Worm (Caenorhabditis elegans): Measurements from ENCODE around the gene bus-8A.

bus-8A gene

ce11 chrX:5524260-5524659 is 31.5 kb downstream of the bus-8A start:
- TF ChIP-seq tbx-2 (tag; optimal IDR thresholded peaks at IDR 0.05) (no peak), nhr-77 (tag; optimal IDR thresholded peaks at IDR 0.05) (no peak), elt-2 (tag; optimal IDR thresholded peaks at IDR 0.05) (peak; percentile 53), pqm-1 (tag; optimal IDR thresholded peaks at IDR 0.05) (peak; percentile 17), pag-3 (tag; optimal IDR thresholded peaks at IDR 0.05; ENCODE audit: borderline replicate concordance, insufficient read depth) (no peak), vab-15 (tag; optimal IDR thresholded peaks at IDR 0.05) (no peak), mep-1 (tag; optimal IDR thresholded peaks at IDR 0.05) (no peak), nhr-85 (tag) (no peak), ztf-4 (tag; optimal IDR thresholded peaks at IDR 0.05) (no peak), unc-30 (tag; optimal IDR thresholded peaks at IDR 0.05) (no peak), mdl-1 (tag; optimal IDR thresholded peaks at IDR 0.05) (no peak), fkh-10 (GFP tag; optimal IDR thresholded peaks at IDR 0.05) (no peak), ceh-82 (tag; optimal IDR thresholded peaks at IDR 0.05) (no peak), nhr-47 (tag; optimal IDR thresholded peaks at IDR 0.05) (no peak), unc-98 (GFP tag; IDR thresholded peaks at IDR 0.05) (no peak), rnt-1 (tag; optimal IDR thresholded peaks at IDR 0.05) (no peak), C16A3.4 (tag; optimal IDR thresholded peaks at IDR 0.05) (no peak), elt-3 (tag; optimal IDR thresholded peaks at IDR 0.05) (peak in 1 of 6 experiments; percentile 74), nhr-71 (tag; optimal IDR thresholded peaks at IDR 0.05) (no peak), nhr-12 (tag; optimal IDR thresholded peaks at IDR 0.05) (no peak), efl-1 (optimal IDR thresholded peaks at IDR 0.05) (no peak), efl-1 (GFP tag; optimal IDR thresholded peaks at IDR 0.05 in 1 of 2) (peak in 1 of 2 experiments; percentile 2), aly-2 (tag; optimal IDR thresholded peaks at IDR 0.05) (no peak), lsy-2 (tag; optimal IDR thresholded peaks at IDR 0.05) (no peak), nhr-237 (tag; optimal IDR thresholded peaks at IDR 0.05) (no peak), swsn-7 (tag; optimal IDR thresholded peaks at IDR 0.05) (no peak), lin-35 (GFP tag; optimal IDR thresholded peaks at IDR 0.05) (peak in 1 of 2 experiments; percentile 0), unc-86 (tag; optimal IDR thresholded peaks at IDR 0.05) (no peak), dpl-1 (GFP tag; optimal IDR thresholded peaks at IDR 0.05) (no peak), ceh-63 (GFP tag; optimal IDR thresholded peaks at IDR 0.05) (no peak), ama-1 (optimal IDR thresholded peaks at IDR 0.05) (no peak), nhr-20 (tag; optimal IDR thresholded peaks at IDR 0.05) (peak; percentile 57), nhr-28 (tag; optimal IDR thresholded peaks at IDR 0.05) (no peak), grh-1 (GFP tag; IDR thresholded peaks at IDR 0.05) (no peak), blmp-1 (tag; optimal IDR thresholded peaks at IDR 0.05) (peak; percentile 76), zag-1 (tag; optimal IDR thresholded peaks at IDR 0.05) (no peak), snpc-4 (tag; optimal IDR thresholded peaks at IDR 0.05) (no peak), mab-9 (GFP tag; IDR thresholded peaks at IDR 0.05) (no peak), nhr-76 (tag; optimal IDR thresholded peaks at IDR 0.05) (no peak), zip-4 (GFP tag; optimal IDR thresholded peaks at IDR 0.05) (no peak)

- TF ChIP-seq unc-30 (tag; optimal IDR thresholded peaks at IDR 0.05), result no peak
- no peak for TF ChIP-seq tbx-2 (tag; optimal IDR thresholded peaks at IDR 0.05)
- TF ChIP-seq aly-2 (tag; optimal IDR thresholded peaks at IDR 0.05), result no peak
- no peak for TF ChIP-seq lin-39 (tag; optimal IDR thresholded peaks at IDR 0.05)
- TF ChIP-seq unc-98 (GFP tag; IDR thresholded peaks at IDR 0.05), result no peak
- TF ChIP-seq C16A3.4 (tag; optimal IDR thresholded peaks at IDR 0.05), result no peak
- no peak for TF ChIP-seq swsn-7 (tag; optimal IDR thresholded peaks at IDR 0.05)
- no peak for TF ChIP-seq tlp-1 (tag; optimal IDR thresholded peaks at IDR 0.05)
- TF ChIP-seq rnt-1 (tag; optimal IDR thresholded peaks at IDR 0.05), result no peak
- TF ChIP-seq irx-1 (tag; optimal IDR thresholded peaks at IDR 0.05), result no peak
- no peak for TF ChIP-seq fos-1 (tag; optimal IDR thresholded peaks at IDR 0.05)
- TF ChIP-seq grh-1 (GFP tag; IDR thresholded peaks at IDR 0.05), result no peak
- no peak for TF ChIP-seq nhr-237 (tag; optimal IDR thresholded peaks at IDR 0.05)
- no peak for TF ChIP-seq ceh-88 (GFP tag; IDR thresholded peaks at IDR 0.05)
- TF ChIP-seq ces-1 (GFP tag; optimal IDR thresholded peaks at IDR 0.05), result no peak
- no peak for TF ChIP-seq aha-1 (tag; optimal IDR thresholded peaks at IDR 0.05)
- TF ChIP-seq unc-62 (GFP tag; optimal IDR thresholded peaks at IDR 0.05), result no peak
Measured at ce11 chrX:5538416-5538815, 45.7 kb downstream of the bus-8A start, which contains the start of gene lgx-1. Gene lgx-1, minus strand, starts transcription at chrX:5538516.

Data from whole organism, L1 larva.